Worm (Caenorhabditis elegans): ENCODE results near the gene mfsd-11.

DNA sequence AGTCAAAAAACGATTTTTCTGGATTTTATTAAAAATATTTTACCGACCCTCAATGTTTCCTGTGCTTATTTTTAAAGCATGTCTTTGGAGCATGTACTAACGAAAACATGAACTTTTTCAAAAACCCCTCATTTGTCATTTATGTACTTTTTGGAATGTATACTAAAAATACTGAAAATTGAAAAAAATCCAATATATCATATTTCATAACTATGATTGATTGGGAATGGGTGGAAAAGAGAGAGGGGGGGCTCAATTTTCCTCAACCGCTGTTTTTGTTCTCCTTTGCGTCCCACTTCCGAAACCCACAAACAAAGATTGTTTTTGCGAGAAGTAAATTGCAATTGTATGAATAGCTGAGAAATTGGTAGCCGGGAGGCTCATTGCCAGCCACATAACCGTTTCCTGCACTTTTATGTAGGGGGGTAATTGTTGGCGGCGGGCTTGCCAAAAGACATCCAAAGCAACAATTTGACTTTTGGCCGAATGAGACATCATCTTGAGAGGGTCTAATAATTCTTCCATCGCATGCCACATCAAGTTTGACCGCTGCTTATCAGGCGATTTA, 26.0 kb upstream of the mfsd-11 start:
- TF ChIP-seq nhr-237 (tag; optimal IDR thresholded peaks at IDR 0.05) = no peak
- TF ChIP-seq gei-8 (GFP tag; optimal IDR thresholded peaks at IDR 0.05) = no peak
- no peak for TF ChIP-seq nhr-25 (tag; optimal IDR thresholded peaks at IDR 0.05; ENCODE audit: borderline replicate concordance, insufficient read depth)
- no peak for TF ChIP-seq ZK546.5 (tag; optimal IDR thresholded peaks at IDR 0.05)
- no peak for TF ChIP-seq ceh-82 (tag; optimal IDR thresholded peaks at IDR 0.05)
- TF ChIP-seq nhr-76 (tag; optimal IDR thresholded peaks at IDR 0.05) = no peak
- TF ChIP-seq lsy-2 (tag; optimal IDR thresholded peaks at IDR 0.05) = no peak
- TF ChIP-seq ces-1 (GFP tag; optimal IDR thresholded peaks at IDR 0.05) = no peak
- TF ChIP-seq nhr-11 (tag; optimal IDR thresholded peaks at IDR 0.05) = no peak
- TF ChIP-seq hlh-11 (tag; optimal IDR thresholded peaks at IDR 0.05) = no peak
- no peak for TF ChIP-seq ceh-62 (tag; optimal IDR thresholded peaks at IDR 0.05)
- no peak for TF ChIP-seq ztf-11 (tag; optimal IDR thresholded peaks at IDR 0.05)

Measured in whole organism, L4 larva.